Fruit fly (Drosophila melanogaster) whole organism, embryonic: Measurements from ENCODE around the gene CG4297.
A peak's percentile ranks its signal among the peaks of the same experiment; 100 is the strongest.

Experiments used
- ATbp ChIP-seq: fragments of 200-800 bp; sonication (Bioruptor generic); optimal IDR thresholded peaks from 2 replicates; lab custom pipeline; 2017; ENCODE audit warnings: missing biosample characterization, mild to moderate bottlenecking, missing genetic modification characterization, missing genetic modification reagents
- Atf6 ChIP-seq: fragments of 200-800 bp; sonication (Bioruptor generic); IDR thresholded peaks from 2 replicates; pipeline ENCODE4 v1.3.6; 2022; ENCODE audit warnings: missing biosample characterization, missing genetic modification characterization
- B-H1 ChIP-seq: fragments of 200-800 bp; sonication (Bioruptor generic); IDR thresholded peaks from 3 replicates; pipeline ENCODE4 v1.3.6; 2022; ENCODE audit warnings: missing biosample characterization, missing genetic modification characterization
- CG10274 ChIP-seq: fragments of 200-800 bp; sonication (Bioruptor generic); optimal IDR thresholded peaks from 3 replicates; lab custom pipeline; 2017; ENCODE audit warnings: missing biosample characterization, mild to moderate bottlenecking, missing genetic modification characterization
- CG10462 ChIP-seq: fragments of 200-800 bp; sonication (Bioruptor generic); optimal IDR thresholded peaks from 2 replicates; lab custom pipeline; 2016; ENCODE audit warnings: missing biosample characterization, missing genetic modification characterization
- CG10979 ChIP-seq: fragments of 200-800 bp; sonication (Bioruptor generic); optimal IDR thresholded peaks from 2 replicates; lab custom pipeline; 2018; ENCODE audit warnings: missing biosample characterization, mild to moderate bottlenecking, missing genetic modification characterization, moderate library complexity
- CG11696 ChIP-seq: fragments of 200-800 bp; sonication (Bioruptor generic); IDR thresholded peaks from 2 replicates; pipeline ENCODE4 v1.3.6; 2022; ENCODE audit warnings: missing biosample characterization, missing genetic modification characterization
- CG12769 ChIP-seq: fragments of 200-800 bp; sonication (Bioruptor generic); optimal IDR thresholded peaks from 2 replicates; lab custom pipeline; 2019; ENCODE audit warnings: missing biosample characterization, mild to moderate bottlenecking, missing genetic modification characterization, moderate library complexity
- CG14050 ChIP-seq: fragments of 200-800 bp; sonication (Bioruptor generic); IDR thresholded peaks from 3 replicates; pipeline ENCODE4 v1.3.6; 2022; ENCODE audit warnings: missing biosample characterization, missing genetic modification characterization
- CG14667 ChIP-seq: fragments of 200-800 bp; sonication (Bioruptor generic); IDR thresholded peaks from 2 replicates; pipeline ENCODE4 v1.3.6; 2022; ENCODE audit warnings: missing biosample characterization, missing genetic modification characterization
- CG15011 ChIP-seq: fragments of 200-800 bp; sonication (Bioruptor generic); optimal IDR thresholded peaks from 3 replicates; lab custom pipeline; 2018; ENCODE audit warnings: missing biosample characterization, mild to moderate bottlenecking, missing genetic modification characterization
- CG15073 ChIP-seq: fragments of 200-800 bp; sonication (Bioruptor generic); optimal IDR thresholded peaks from 2 replicates; lab custom pipeline; 2016; ENCODE audit warnings: missing biosample characterization, missing genetic modification characterization
- CG1529 ChIP-seq: fragments of 200-800 bp; sonication (Bioruptor generic); optimal IDR thresholded peaks from 3 replicates; lab custom pipeline; 2018; ENCODE audit warnings: missing biosample characterization, missing genetic modification characterization
- CG17359 ChIP-seq: fragments of 200-800 bp; sonication (Bioruptor generic); optimal IDR thresholded peaks from 3 replicates; lab custom pipeline; 2018; ENCODE audit warnings: missing biosample characterization, mild to moderate bottlenecking, missing genetic modification characterization, moderate library complexity
- CG2199 ChIP-seq: fragments of 200-800 bp; sonication (Bioruptor generic); IDR thresholded peaks from 3 replicates; pipeline ENCODE4 v1.3.6; 2022; ENCODE audit warnings: missing biosample characterization, missing genetic modification characterization
- CG3163 ChIP-seq: fragments of 200-800 bp; sonication (Bioruptor generic); optimal IDR thresholded peaks from 3 replicates; lab custom pipeline; 2016; ENCODE audit warnings: missing biosample characterization, missing genetic modification characterization
- CG34422 ChIP-seq: fragments of 200-800 bp; sonication (Bioruptor generic); IDR thresholded peaks from 3 replicates; pipeline ENCODE4 v1.3.6; 2022; ENCODE audit warnings: missing biosample characterization, missing genetic modification characterization
- CG3995 ChIP-seq: fragments of 200-800 bp; sonication (Bioruptor generic); optimal IDR thresholded peaks from 3 replicates; lab custom pipeline; 2016; ENCODE audit warnings: missing biosample characterization, missing genetic modification characterization
- CG42726 ChIP-seq: fragments of 200-800 bp; sonication (Bioruptor generic); IDR thresholded peaks from 2 replicates; pipeline ENCODE4 v1.3.6; 2022; ENCODE audit warnings: missing biosample characterization, missing genetic modification characterization; ENCODE audit not compliant: partially characterized antibody
- CG4360 ChIP-seq: fragments of 200-800 bp; sonication (Bioruptor generic); IDR thresholded peaks from 2 replicates; pipeline ENCODE4 v1.3.6; 2022; ENCODE audit warnings: missing biosample characterization, missing genetic modification characterization
- CG43689 ChIP-seq: fragments of 200-800 bp; sonication (Bioruptor generic); IDR thresholded peaks from 2 replicates; pipeline ENCODE4 v1.3.6; 2022; ENCODE audit warnings: missing biosample characterization, missing genetic modification characterization
- CG7928 ChIP-seq: fragments of 200-800 bp; sonication (Bioruptor generic); optimal IDR thresholded peaks from 2 replicates; lab custom pipeline; 2017; ENCODE audit warnings: missing biosample characterization, mild to moderate bottlenecking, missing genetic modification characterization
- CG8089 ChIP-seq: fragments of 200-800 bp; sonication (Bioruptor generic); optimal IDR thresholded peaks from 3 replicates; lab custom pipeline; 2016; ENCODE audit warnings: missing biosample characterization, missing genetic modification characterization
- CG8290 ChIP-seq, 3 experiments: fragments of 200-800 bp; sonication (Bioruptor generic); optimal IDR thresholded peaks; 2 replicates each; lab custom pipeline; 2016 to 2019; ENCODE audit warnings: missing biosample characterization in 3 of 3, missing genetic modification characterization in 3 of 3, mild to moderate bottlenecking in 2 of 3, moderate library complexity in 1 of 3
- CG8388 ChIP-seq: fragments of 200-800 bp; sonication (Bioruptor generic); optimal IDR thresholded peaks from 2 replicates; lab custom pipeline; 2019; ENCODE audit warnings: missing biosample characterization, mild to moderate bottlenecking, missing genetic modification characterization, moderate library complexity
- ERR ChIP-seq: fragments of 200-800 bp; sonication (Bioruptor generic); optimal IDR thresholded peaks from 2 replicates; lab custom pipeline; 2016; ENCODE audit warnings: missing biosample characterization, missing genetic modification characterization
- Eip74EF ChIP-seq, 2 experiments: fragments of 200-800 bp in 1 of 2; fragments of >200 bp in 1 of 2; sonication (Bioruptor generic) in 1 of 2; optimal IDR thresholded peaks; 2 replicates each; lab custom pipeline; 2017 to 2019; ENCODE audit warnings: missing biosample characterization in 2 of 2, missing genetic modification characterization in 2 of 2, mild to moderate bottlenecking in 1 of 2, moderate library complexity in 1 of 2
- Elba2 ChIP-seq: fragments of 200-800 bp; sonication (Bioruptor generic); optimal IDR thresholded peaks from 3 replicates; lab custom pipeline; 2016; ENCODE audit warnings: missing biosample characterization, missing genetic modification characterization
- Fer3 ChIP-seq: fragments of 200-800 bp; sonication (Bioruptor generic); optimal IDR thresholded peaks from 2 replicates; lab custom pipeline; 2018; ENCODE audit warnings: missing biosample characterization, mild to moderate bottlenecking, missing genetic modification characterization, moderate library complexity
- Gug ChIP-seq: fragments of 200-800 bp; sonication (Bioruptor generic); IDR thresholded peaks from 4 replicates; pipeline ENCODE4 v1.3.6; 2022; ENCODE audit warnings: missing biosample characterization, missing genetic modification characterization
- HmgD ChIP-seq: fragments of 200-800 bp; sonication (Bioruptor generic); optimal IDR thresholded peaks from 3 replicates; lab custom pipeline; 2016; ENCODE audit warnings: missing biosample characterization, missing genetic modification characterization
- Hr39 ChIP-seq: fragments of >200 bp; optimal IDR thresholded peaks from 2 replicates; lab custom pipeline; 2017
- Kr ChIP-seq: fragments of 200-800 bp; sonication (Bioruptor generic); optimal IDR thresholded peaks from 2 replicates; lab custom pipeline; 2017; ENCODE audit warnings: missing biosample characterization, mild to moderate bottlenecking, missing genetic modification characterization
- Mes4 ChIP-seq: fragments of 200-800 bp; sonication (Bioruptor generic); optimal IDR thresholded peaks from 2 replicates; lab custom pipeline; 2016; ENCODE audit warnings: missing biosample characterization, missing genetic modification characterization
- Nf-YC ChIP-seq: fragments of 200-800 bp; optimal IDR thresholded peaks from 3 replicates; lab custom pipeline; 2019; ENCODE audit warnings: missing biosample characterization, mild to moderate bottlenecking, missing genetic modification characterization, moderate library complexity
- Scr ChIP-seq: fragments of 200-800 bp; sonication (Bioruptor generic); IDR thresholded peaks from 2 replicates; pipeline ENCODE4 v1.3.6; 2022; ENCODE audit warnings: missing biosample characterization, missing genetic modification characterization; ENCODE audit not compliant: partially characterized antibody
- TFAM ChIP-seq: fragments of 200-800 bp; sonication (Bioruptor generic); optimal IDR thresholded peaks from 2 replicates; lab custom pipeline; 2017; ENCODE audit warnings: missing biosample characterization, missing genetic modification characterization, inconsistent platforms
- Taf1 ChIP-seq: fragments of 200-800 bp; sonication (Bioruptor generic); IDR thresholded peaks from 2 replicates; pipeline ENCODE4 v1.3.6; 2022; ENCODE audit warnings: missing biosample characterization, missing genetic modification characterization
- ab ChIP-seq: fragments of 200-800 bp; sonication (Bioruptor generic); optimal IDR thresholded peaks from 2 replicates; lab custom pipeline; 2016; ENCODE audit warnings: missing biosample characterization, missing genetic modification characterization
- ac ChIP-seq: fragments of 200-800 bp; sonication (Bioruptor generic); optimal IDR thresholded peaks from 3 replicates; lab custom pipeline; 2017; ENCODE audit warnings: missing biosample characterization, mild to moderate bottlenecking, missing genetic modification characterization
- al ChIP-seq: fragments of 200-800 bp; sonication (Bioruptor generic); IDR thresholded peaks from 2 replicates; pipeline ENCODE4 v1.3.6; 2022; ENCODE audit warnings: missing biosample characterization, missing genetic modification characterization
- ap ChIP-seq: fragments of 200-800 bp; sonication (Bioruptor generic); IDR thresholded peaks from 2 replicates; pipeline ENCODE4 v1.3.6; 2022; ENCODE audit warnings: missing biosample characterization, missing genetic modification characterization
- bcd ChIP-seq: fragments of 200-800 bp; sonication (Bioruptor generic); optimal IDR thresholded peaks from 2 replicates; lab custom pipeline; 2017; ENCODE audit warnings: missing biosample characterization, mild to moderate bottlenecking, missing genetic modification characterization
- dmrt99B ChIP-seq: fragments of 200-800 bp; sonication (Bioruptor generic); optimal IDR thresholded peaks from 2 replicates; lab custom pipeline; 2018; ENCODE audit warnings: missing biosample characterization, mild to moderate bottlenecking, missing genetic modification characterization, moderate library complexity
- gcm2 ChIP-seq: fragments of 200-800 bp; sonication (Bioruptor generic); optimal IDR thresholded peaks from 2 replicates; lab custom pipeline; 2016; ENCODE audit warnings: missing biosample characterization, missing genetic modification characterization
- gem ChIP-seq: fragments of 200-800 bp; sonication (Bioruptor generic); optimal IDR thresholded peaks from 2 replicates; lab custom pipeline; 2019; ENCODE audit warnings: missing biosample characterization, mild to moderate bottlenecking, missing genetic modification characterization, moderate library complexity
- prd ChIP-seq, 3 experiments: fragments of >200 bp in 2 of 3; fragments of 200-800 bp in 1 of 3; sonication (Bioruptor generic) in 1 of 3; optimal IDR thresholded peaks in 2 of 3; IDR thresholded peaks in 1 of 3; 2 replicates in 2 of 3; 3 replicates in 1 of 3; pipeline versions ENCODE4 v1.3.6 to Lab custom; 2017 to 2022; ENCODE audit warnings: missing biosample characterization in 1 of 3, missing genetic modification characterization in 1 of 3
- sens-2 ChIP-seq: fragments of 200-800 bp; sonication (Bioruptor generic); IDR thresholded peaks from 2 replicates; pipeline ENCODE4 v1.3.6; 2022; ENCODE audit warnings: missing biosample characterization, missing genetic modification characterization
- vfl ChIP-seq: fragments of 200-800 bp; sonication (Bioruptor generic); optimal IDR thresholded peaks from 2 replicates; lab custom pipeline; 2016; ENCODE audit warnings: missing biosample characterization, missing genetic modification characterization
- zfh1 ChIP-seq: fragments of 200-800 bp; sonication (Bioruptor generic); IDR thresholded peaks from 3 replicates; pipeline ENCODE4 v1.3.6; 2022; ENCODE audit warnings: missing biosample characterization, missing genetic modification characterization

CG4297 gene

DNA sequence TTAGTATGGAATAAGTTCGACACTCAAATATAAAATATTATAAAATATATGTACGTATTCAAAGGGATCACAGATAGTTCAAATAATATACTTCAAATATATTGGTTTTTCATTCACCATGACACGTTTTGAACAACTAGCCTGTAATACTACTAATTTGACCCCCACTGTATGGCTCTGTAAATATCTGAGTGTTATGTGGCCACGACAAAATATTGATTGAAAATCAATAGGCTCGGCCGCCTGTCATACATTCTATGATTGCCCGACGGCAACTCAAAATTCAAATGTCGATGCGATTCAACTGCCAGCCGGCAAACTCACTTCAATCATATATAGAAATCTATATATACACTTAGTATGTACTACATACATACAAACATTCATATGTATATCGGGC is 2.1 kb downstream of the CG4297 start (continued):
- TF ChIP-seq CG42726 (no peak), CG17359 (peak; percentile 27), gem (peak; percentile 56), Kr (GFP tag; lab: Kevin White, UChicago) (no peak), bcd (GFP tag; lab: Kevin White, UChicago) (no peak), HmgD (GFP tag; lab: Kevin White, UChicago) (no peak), Gug (GFP tag; lab: Robert Waterston, UW) (no peak), CG1529 (GFP tag; lab: Kevin White, UChicago) (peak; percentile 35), Fer3 (tag; lab: Kevin White, UChicago) (no peak), CG10462 (no peak), ERR (GFP tag; lab: Kevin White, UChicago) (no peak), CG12769 (tag; lab: Kevin White, UChicago) (peak; percentile 17), gcm2 (no peak), CG10979 (tag; lab: Kevin White, UChicago) (peak; percentile 1), CG15073 (GFP tag; lab: Kevin White, UChicago) (peak; percentile 38), CG43689 (GFP tag; lab: Robert Waterston, UW) (0 out of 2 replicates have a peak, but pooled peaks have one; percentile 13), Scr (GFP tag; lab: Robert Waterston, UW) (no peak), Mes4 (GFP tag; lab: Kevin White, UChicago) (no peak), CG11696 (peak; percentile 78), CG7928 (GFP tag; lab: Kevin White, UChicago) (no peak), CG4360 (GFP tag; lab: Robert Waterston, UW) (no peak), prd (optimal IDR thresholded peaks at IDR 0.05; lab: Kevin White, UChicago) (no peak), prd (GFP tag; IDR thresholded peaks at IDR 0.05; lab: Robert Waterston, UW) (0 out of 3 replicates have a peak, but pooled peaks have one; percentile 17), ap (no peak), Atf6 (GFP tag; lab: Robert Waterston, UW) (0 out of 2 replicates have a peak, but pooled peaks have one; percentile 8), ac (GFP tag; lab: Kevin White, UChicago) (no peak), CG10274 (no peak), ATbp (peak; percentile 60)

DNA sequence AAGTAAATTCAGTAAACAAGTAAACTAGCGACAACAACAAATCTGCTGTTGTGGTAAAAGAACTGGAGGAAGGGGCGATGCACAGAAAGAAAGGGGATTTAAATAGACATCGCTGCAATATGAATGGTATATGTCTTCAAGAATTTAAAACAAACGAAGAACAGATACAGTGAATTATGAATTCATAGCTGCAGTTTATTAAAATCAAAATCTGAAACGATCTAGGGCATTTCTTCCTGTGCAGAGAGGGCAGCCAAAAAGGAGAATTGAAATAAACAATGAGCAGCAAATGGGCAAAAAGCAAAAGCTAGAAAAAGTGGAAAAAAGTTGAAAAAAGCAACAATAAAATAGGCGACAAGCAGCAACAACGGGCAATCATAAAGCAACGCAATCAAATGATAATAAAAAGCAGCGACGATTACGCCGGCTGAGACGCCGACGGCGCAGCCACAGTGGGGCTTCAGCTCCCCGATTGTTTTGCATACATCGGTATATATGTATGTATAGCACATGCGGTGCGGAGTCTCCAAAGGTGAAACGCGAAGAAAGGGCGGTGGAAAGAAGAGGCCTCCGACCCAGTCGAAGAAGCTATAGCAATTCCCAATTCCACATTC is 3.1 kb downstream of the CG4297 start:
- TF ChIP-seq CG15011 (GFP tag; lab: Kevin White, UChicago) (peak; percentile 35), sens-2 (GFP tag; lab: Robert Waterston, UW) (peak; percentile 65; the same call in 1 of the 2 replicates), CG8290 (GFP tag; optimal IDR thresholded peaks at IDR 0.05; lab: Kevin White, UChicago) (no peak), CG8290 (tag; optimal IDR thresholded peaks at IDR 0.05; lab: Kevin White, UChicago) (peak in 1 of 2 experiments; percentile 79), Elba2 (GFP tag; lab: Kevin White, UChicago) (no peak), ab (GFP tag; lab: Kevin White, UChicago) (no peak), CG8388 (peak; percentile 68), dmrt99B (tag; lab: Kevin White, UChicago) (peak; percentile 86), B-H1 (GFP tag; lab: Robert Waterston, UW) (peak; percentile 66; the same call in 2 of the 3 replicates), Taf1 (GFP tag; lab: Robert Waterston, UW) (no peak), CG3995 (GFP tag; lab: Kevin White, UChicago) (peak; percentile 32), Eip74EF (GFP tag; optimal IDR thresholded peaks at IDR 0.05; lab: Kevin White, UChicago) (peak in 1 of 2 experiments; percentile 65), al (peak; percentile 56; the same call in 1 of the 2 replicates), CG3163 (peak; percentile 45), CG14050 (peak; percentile 76), zfh1 (GFP tag; lab: Robert Waterston, UW) (peak; percentile 72), CG14667 (GFP tag; lab: Robert Waterston, UW) (no peak; the same call in 1 of the 2 replicates), CG2199 (GFP tag; lab: Robert Waterston, UW) (peak; percentile 37; the same call in 2 of the 3 replicates), vfl (GFP tag; lab: Kevin White, UChicago) (peak; percentile 47), Mes4 (GFP tag; lab: Kevin White, UChicago) (peak; percentile 67), Hr39 (no peak), TFAM (GFP tag; lab: Kevin White, UChicago) (no peak), CG8089 (peak; percentile 62), CG34422 (GFP tag; lab: Robert Waterston, UW) (peak; percentile 59; the same call in 1 of the 3 replicates), Nf-YC (tag; lab: Kevin White, UChicago) (peak; percentile 2)
